Worm (Caenorhabditis elegans): ENCODE measurements around the gene F58F12.4.
A peak's percentile ranks its signal among the peaks of the same experiment; 100 is the strongest.

F58F12.4 gene

ce11 chrII:6377381-6377948 is 9.1 kb upstream of the F58F12.4 start:
- TF ChIP-seq mxl-3 (GFP tag; optimal IDR thresholded peaks at IDR 0.05) (no peak), unc-62 (GFP tag; optimal IDR thresholded peaks at IDR 0.05 in 1 of 2) (peak in 1 of 2 experiments; percentile 69), unc-62 (tag; optimal IDR thresholded peaks at IDR 0.05) (no peak), daf-16 (GFP tag; optimal IDR thresholded peaks at IDR 0.05) (no peak), daf-16 (tag; optimal IDR thresholded peaks at IDR 0.05) (peak; percentile 53), egl-43 (GFP tag; IDR thresholded peaks at IDR 0.05) (no peak), daf-8 (GFP tag; IDR thresholded peaks at IDR 0.05) (no peak), lin-13 (GFP tag; optimal IDR thresholded peaks at IDR 0.05) (no peak), Y5F2A.4 (GFP tag; optimal IDR thresholded peaks at IDR 0.05) (no peak), ama-1 (optimal IDR thresholded peaks at IDR 0.05) (no peak), set-16 (GFP tag; IDR thresholded peaks at IDR 0.05) (no peak), nhr-102 (tag; optimal IDR thresholded peaks at IDR 0.05) (no peak), dve-1 (tag; optimal IDR thresholded peaks at IDR 0.05; ENCODE audit: insufficient read depth) (peak; percentile 52), ctbp-1 (GFP tag; IDR thresholded peaks at IDR 0.05) (no peak), hlh-11 (tag; optimal IDR thresholded peaks at IDR 0.05) (peak; percentile 43), F44E2.7 (GFP tag; IDR thresholded peaks at IDR 0.05) (no peak), dmd-6 (GFP tag; IDR thresholded peaks at IDR 0.05) (peak; percentile 70), saeg-2 (GFP tag; IDR thresholded peaks at IDR 0.05) (no peak), vab-7 (GFP tag; IDR thresholded peaks at IDR 0.05) (no peak), nhr-41 (GFP tag; IDR thresholded peaks at IDR 0.05) (no peak), unc-130 (GFP tag; optimal IDR thresholded peaks at IDR 0.05) (no peak), nhr-77 (tag; optimal IDR thresholded peaks at IDR 0.05) (peak; percentile 44), hlh-30 (tag; optimal IDR thresholded peaks at IDR 0.05; ENCODE audit: insufficient read depth) (peak; percentile 49), pha-4 (GFP tag; IDR thresholded peaks at IDR 0.05) (no peak), pha-4 (tag; optimal IDR thresholded peaks at IDR 0.05) (no peak), mep-1 (tag; optimal IDR thresholded peaks at IDR 0.05) (peak; percentile 13), pqm-1 (tag; optimal IDR thresholded peaks at IDR 0.05) (peak; percentile 71), nhr-48 (tag; optimal IDR thresholded peaks at IDR 0.05) (no peak), nhr-28 (tag; optimal IDR thresholded peaks at IDR 0.05) (peak; percentile 74), skn-1 (tag; optimal IDR thresholded peaks at IDR 0.05) (no peak)

DNA sequence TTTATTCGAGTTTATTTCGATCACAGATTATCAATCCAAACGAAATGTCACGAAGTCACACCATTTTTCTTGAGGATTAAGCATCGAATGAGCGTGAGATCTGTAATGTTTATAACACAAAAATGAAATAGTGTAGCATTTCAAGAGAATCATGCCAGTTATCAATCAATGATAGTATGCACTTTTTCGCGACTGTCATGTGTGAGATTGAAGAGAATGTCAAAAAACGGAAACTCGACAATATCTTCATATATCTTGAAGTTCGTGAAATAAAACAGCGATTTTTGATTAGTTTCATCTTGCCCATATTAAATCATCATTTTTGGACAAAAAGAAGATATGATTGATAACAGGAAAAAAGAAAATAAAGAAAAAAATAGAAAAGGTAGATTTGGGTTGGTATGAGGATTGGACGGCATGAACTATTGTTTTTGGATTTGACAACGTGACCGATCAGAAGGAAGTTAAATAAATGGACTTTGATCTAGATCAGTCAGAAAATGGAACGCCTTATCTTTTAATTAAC is 7.5 kb upstream of the F58F12.4 start:
- TF ChIP-seq hlh-30 (tag; optimal IDR thresholded peaks at IDR 0.05; ENCODE audit: insufficient read depth) (peak; percentile 57), mxl-2 (GFP tag; conservative IDR thresholded peaks at IDR 0.05) (no peak), nhr-25 (tag; optimal IDR thresholded peaks at IDR 0.05; ENCODE audit: borderline replicate concordance, insufficient read depth) (no peak), mdl-1 (tag; optimal IDR thresholded peaks at IDR 0.05) (peak in 1 of 2 experiments; percentile 27), D1046.2 (GFP tag; IDR thresholded peaks at IDR 0.05) (no peak), dmd-6 (GFP tag; IDR thresholded peaks at IDR 0.05) (0 out of 2 replicates have a peak, but pooled peaks have one; percentile 12), nhr-28 (tag; optimal IDR thresholded peaks at IDR 0.05) (peak; percentile 54), mep-1 (tag; optimal IDR thresholded peaks at IDR 0.05) (peak; percentile 7)

- TF ChIP-seq snpc-1.2 (GFP tag; IDR thresholded peaks at IDR 0.05) (no peak), aha-1 (tag) (peak; percentile 75), ceh-62 (tag; optimal IDR thresholded peaks at IDR 0.05) (no peak), dmd-6 (GFP tag; IDR thresholded peaks at IDR 0.05) (no peak), rbr-2 (tag; optimal IDR thresholded peaks at IDR 0.05) (no peak)
These were observed 5.7 kb upstream of the F58F12.4 start, which contains the start of gene F58F12.12 for ce11 chrII:6380866-6381265. F58F12.12 (plus strand) TSS chrII:6381166.
